Worm (Caenorhabditis elegans) whole organism, L4 larva: ENCODE measurements around the gene dpy-8.

Experiments
- F37D6.2 ChIP-seq: sonication (generic microtip); optimal IDR thresholded peaks from 2 replicates; lab custom pipeline; 2016; ENCODE audit warnings: mild to moderate bottlenecking, missing genetic modification characterization, missing compliant biosample characterization
- F44E2.7 ChIP-seq: fragments of 200-800 bp; sonication (Bioruptor generic); IDR thresholded peaks from 2 replicates; pipeline ENCODE4 v2.1.2; 2022; ENCODE audit warnings: missing genetic modification characterization, missing compliant biosample characterization
- F49E8.2 ChIP-seq: sonication (generic microtip); optimal IDR thresholded peaks from 2 replicates; lab custom pipeline; 2016; ENCODE audit warnings: missing compliant biosample characterization, mild to moderate bottlenecking, missing genetic modification characterization, borderline replicate concordance
- Y5F2A.4 ChIP-seq: fragments of 200-800 bp; sonication (Bioruptor generic); optimal IDR thresholded peaks from 2 replicates; lab custom pipeline; 2018; ENCODE audit warnings: mild to moderate bottlenecking, missing genetic modification characterization, missing compliant biosample characterization
- ZK337.2 ChIP-seq: fragments of 200-800 bp; sonication (Bioruptor generic); IDR thresholded peaks from 2 replicates; pipeline ENCODE4 v1.3.6; 2022; ENCODE audit warnings: missing genetic modification reagents, missing genetic modification characterization, missing compliant biosample characterization
- ZK546.5 ChIP-seq, 2 experiments: sonication (generic microtip); optimal IDR thresholded peaks; 2 replicates each; lab custom pipeline; 2017; ENCODE audit warnings: missing biosample characterization in 2 of 2, missing genetic modification characterization in 2 of 2
- aha-1 ChIP-seq: fragments of 150-350 bp; peaks from one replicate; lab custom pipeline; 2014; ENCODE audit warnings: missing biosample characterization, missing genetic modification characterization
- attf-4 ChIP-seq: sonication (generic microtip); optimal IDR thresholded peaks from 3 replicates; lab custom pipeline; 2017; ENCODE audit warnings: missing biosample characterization, missing genetic modification characterization
- ceh-20 ChIP-seq: fragments of 200-800 bp; sonication (Bioruptor generic); IDR thresholded peaks from 2 replicates; pipeline ENCODE4 v1.3.6; 2022; ENCODE audit warnings: missing genetic modification reagents, missing genetic modification characterization, missing compliant biosample characterization
- ces-1 ChIP-seq: fragments of 150-350 bp; sonication (generic microtip); optimal IDR thresholded peaks from 4 replicates; lab custom pipeline; 2014; ENCODE audit warnings: missing biosample characterization, missing genetic modification reagents, missing genetic modification characterization
- daf-16 ChIP-seq, 3 experiments: sonication (generic microtip); optimal IDR thresholded peaks; 2 replicates each; lab custom pipeline; 2016 to 2017; ENCODE audit warnings: missing genetic modification characterization in 3 of 3, missing genetic modification reagents in 3 of 3, mild to moderate bottlenecking in 2 of 3, missing compliant biosample characterization in 2 of 3, missing biosample characterization in 1 of 3, moderate library complexity in 1 of 3
- daf-8 ChIP-seq: fragments of 200-800 bp; sonication (Bioruptor generic); IDR thresholded peaks from 2 replicates; pipeline ENCODE4 v1.3.6; 2022; ENCODE audit warnings: missing genetic modification characterization, missing compliant biosample characterization
- dmd-6 ChIP-seq: fragments of 200-800 bp; sonication (Bioruptor generic); IDR thresholded peaks from 2 replicates; pipeline ENCODE4 v1.3.6; 2022; ENCODE audit warnings: missing genetic modification reagents, missing genetic modification characterization, missing compliant biosample characterization
- dmd-8 ChIP-seq: fragments of 200-800 bp; sonication (Bioruptor generic); IDR thresholded peaks from 2 replicates; pipeline ENCODE4 v1.3.6; 2022; ENCODE audit warnings: missing genetic modification characterization, missing compliant biosample characterization
- dmd-9 ChIP-seq: fragments of 200-800 bp; sonication (Bioruptor generic); IDR thresholded peaks from 2 replicates; pipeline ENCODE4 v1.3.6; 2022; ENCODE audit warnings: missing genetic modification reagents, missing genetic modification characterization, missing compliant biosample characterization
- dve-1 ChIP-seq: sonication (generic microtip); optimal IDR thresholded peaks from 2 replicates; lab custom pipeline; 2017; ENCODE audit warnings: antibody characterized with exemption, mild to moderate bottlenecking, missing genetic modification characterization, missing compliant biosample characterization; ENCODE audit not compliant: insufficient read depth
- egl-27 ChIP-seq: sonication (generic microtip); optimal IDR thresholded peaks from 3 replicates; lab custom pipeline; 2017; ENCODE audit warnings: missing biosample characterization, missing genetic modification reagents, missing genetic modification characterization
- egl-43 ChIP-seq: fragments of 200-800 bp; sonication (Bioruptor generic); IDR thresholded peaks from 2 replicates; pipeline ENCODE4 v1.3.6; 2022; ENCODE audit warnings: missing genetic modification reagents, missing genetic modification characterization, missing compliant biosample characterization
- gei-8 ChIP-seq: fragments of 200-800 bp; sonication (Bioruptor generic); optimal IDR thresholded peaks from 2 replicates; lab custom pipeline; 2018; ENCODE audit warnings: mild to moderate bottlenecking, missing genetic modification characterization, missing compliant biosample characterization
- hlh-11 ChIP-seq: fragments of 200-800 bp; sonication (Bioruptor generic); optimal IDR thresholded peaks from 2 replicates; lab custom pipeline; 2018; ENCODE audit warnings: mild to moderate bottlenecking, missing genetic modification characterization, missing compliant biosample characterization
- hmg-1.1 ChIP-seq: fragments of 200-800 bp; sonication (Bioruptor generic); IDR thresholded peaks from 2 replicates; pipeline ENCODE4 v1.3.6; 2022; ENCODE audit warnings: missing genetic modification reagents, missing genetic modification characterization, missing compliant biosample characterization
- jun-1 ChIP-seq: fragments of 150-350 bp; optimal IDR thresholded peaks from 2 replicates; lab custom pipeline; 2014; ENCODE audit warnings: missing biosample characterization, missing genetic modification reagents, missing genetic modification characterization
- lim-7 ChIP-seq: fragments of 200-800 bp; sonication (Bioruptor generic); IDR thresholded peaks from 2 replicates; pipeline ENCODE4 v1.3.6; 2022; ENCODE audit warnings: missing genetic modification characterization, missing compliant biosample characterization
- lin-1 ChIP-seq: fragments of 200-800 bp; sonication (Bioruptor generic); IDR thresholded peaks from 2 replicates; pipeline ENCODE4 v1.3.6; 2022; ENCODE audit warnings: missing genetic modification reagents, missing genetic modification characterization, missing compliant biosample characterization
- lin-15B ChIP-seq: fragments of 150-350 bp; sonication (generic microtip); optimal IDR thresholded peaks from 3 replicates; lab custom pipeline; 2014; ENCODE audit warnings: missing biosample characterization, missing genetic modification characterization
- lin-29 ChIP-seq: fragments of 200-800 bp; sonication (Bioruptor generic); IDR thresholded peaks from 2 replicates; pipeline ENCODE4 v1.3.6; 2022; ENCODE audit warnings: missing genetic modification reagents, missing genetic modification characterization, missing compliant biosample characterization
- lir-3 ChIP-seq: sonication (generic microtip); optimal IDR thresholded peaks from 2 replicates; lab custom pipeline; 2016; ENCODE audit warnings: mild to moderate bottlenecking, missing genetic modification characterization, missing compliant biosample characterization
- madf-9 ChIP-seq: fragments of 200-800 bp; sonication (Bioruptor generic); conservative IDR thresholded peaks from 2 replicates; pipeline ENCODE4 v1.3.6; 2022; ENCODE audit warnings: missing genetic modification reagents, missing genetic modification characterization, missing compliant biosample characterization
- mdl-1 ChIP-seq, 2 experiments: fragments of 150-350 bp in 1 of 2; sonication (generic microtip) in 1 of 2; optimal IDR thresholded peaks; 2 replicates each; lab custom pipeline; 2014 to 2017; ENCODE audit warnings: missing biosample characterization in 2 of 2, missing genetic modification characterization in 2 of 2
- mdt-29 ChIP-seq: fragments of 200-800 bp; sonication (Bioruptor generic); IDR thresholded peaks from 2 replicates; pipeline ENCODE4 v1.3.6; 2022; ENCODE audit warnings: missing genetic modification reagents, missing genetic modification characterization, missing compliant biosample characterization
- mes-2 ChIP-seq: sonication (generic microtip); optimal IDR thresholded peaks from 2 replicates; lab custom pipeline; 2016; ENCODE audit warnings: missing genotype, mild to moderate bottlenecking, missing genetic modification characterization, missing compliant biosample characterization; ENCODE audit not compliant: poor library complexity, severe bottlenecking
- nhr-11 ChIP-seq: fragments of 150-350 bp; optimal IDR thresholded peaks from 2 replicates; lab custom pipeline; 2014; ENCODE audit warnings: missing biosample characterization, missing genetic modification characterization
- nhr-25 ChIP-seq: sonication (generic microtip); optimal IDR thresholded peaks from 2 replicates; lab custom pipeline; 2017; ENCODE audit warnings: missing genetic modification characterization, mild to moderate bottlenecking, missing compliant biosample characterization, antibody characterized with exemption, moderate library complexity, borderline replicate concordance; ENCODE audit not compliant: insufficient read depth
- nhr-28 ChIP-seq: fragments of 150-350 bp; optimal IDR thresholded peaks from 2 replicates; lab custom pipeline; 2014; ENCODE audit warnings: missing biosample characterization, missing genetic modification characterization
- nhr-48 ChIP-seq: sonication (generic microtip); optimal IDR thresholded peaks from 2 replicates; lab custom pipeline; 2016; ENCODE audit warnings: mild to moderate bottlenecking, missing genetic modification characterization, missing compliant biosample characterization
- nhr-6 ChIP-seq: fragments of 150-350 bp; optimal IDR thresholded peaks from 2 replicates; lab custom pipeline; 2014; ENCODE audit warnings: missing biosample characterization, missing genetic modification characterization
- nhr-76 ChIP-seq: fragments of 150-350 bp; optimal IDR thresholded peaks from 2 replicates; lab custom pipeline; 2014; ENCODE audit warnings: missing biosample characterization, missing genetic modification characterization
- pha-4 ChIP-seq, 2 experiments: fragments of 150-350 bp in 1 of 2; fragments of 200-800 bp in 1 of 2; sonication (Bioruptor generic) in 1 of 2; IDR thresholded peaks in 1 of 2; optimal IDR thresholded peaks in 1 of 2; 2 replicates each; pipeline versions ENCODE4 v1.3.6 to Lab custom; 2014 to 2022; ENCODE audit warnings: missing genetic modification characterization in 2 of 2, missing genetic modification reagents in 2 of 2, missing biosample characterization in 1 of 2, missing compliant biosample characterization in 1 of 2
- pqm-1 ChIP-seq: sonication (generic microtip); optimal IDR thresholded peaks from 2 replicates; lab custom pipeline; 2017; ENCODE audit warnings: missing biosample characterization, missing genetic modification characterization
- rbr-2 ChIP-seq: sonication (generic microtip); optimal IDR thresholded peaks from 2 replicates; lab custom pipeline; 2016; ENCODE audit warnings: missing genotype, missing genetic modification characterization, missing compliant biosample characterization
- saeg-2 ChIP-seq: fragments of 200-800 bp; sonication (Bioruptor generic); IDR thresholded peaks from 2 replicates; pipeline ENCODE4 v1.3.6; 2022; ENCODE audit warnings: missing genetic modification reagents, missing genetic modification characterization, missing compliant biosample characterization
- sdz-12 ChIP-seq: fragments of 200-800 bp; sonication (Bioruptor generic); optimal IDR thresholded peaks from 2 replicates; lab custom pipeline; 2018; ENCODE audit warnings: mild to moderate bottlenecking, missing genetic modification characterization, missing compliant biosample characterization
- snpc-4 ChIP-seq: fragments of 150-350 bp; optimal IDR thresholded peaks from 2 replicates; lab custom pipeline; 2014; ENCODE audit warnings: missing biosample characterization, missing genetic modification characterization
- spr-1 ChIP-seq: sonication (generic microtip); optimal IDR thresholded peaks from 2 replicates; lab custom pipeline; 2016; ENCODE audit warnings: mild to moderate bottlenecking, missing genetic modification characterization, missing compliant biosample characterization
- tra-1 ChIP-seq: fragments of 200-800 bp; sonication (Bioruptor generic); IDR thresholded peaks from 2 replicates; pipeline ENCODE4 v1.3.6; 2022; ENCODE audit warnings: missing genetic modification reagents, missing genetic modification characterization, missing compliant biosample characterization
- unc-39 ChIP-seq: sonication (generic microtip); optimal IDR thresholded peaks from 2 replicates; lab custom pipeline; 2017; ENCODE audit warnings: missing biosample characterization, missing genetic modification characterization
- vab-7 ChIP-seq: fragments of 200-800 bp; sonication (Bioruptor generic); IDR thresholded peaks from 2 replicates; pipeline ENCODE4 v1.3.6; 2022; ENCODE audit warnings: missing genetic modification reagents, missing genetic modification characterization, missing compliant biosample characterization
- zip-2 ChIP-seq: fragments of 150-350 bp; optimal IDR thresholded peaks from 2 replicates; lab custom pipeline; 2014; ENCODE audit warnings: missing biosample characterization, missing genetic modification characterization

The dpy-8 gene

ce11 chrX:5122791-5123414 lies 27.4 kb downstream of the dpy-8 start:
- TF ChIP-seq gei-8 (GFP tag; lab: Kevin White, UChicago) (no peak), dve-1 (tag; lab: Kevin White, UChicago) (no peak), nhr-25 (peak; percentile 29), nhr-11 (tag; lab: Kevin White, UChicago) (no peak), lin-15B (tag; lab: Kevin White, UChicago) (no peak), nhr-28 (tag; lab: Kevin White, UChicago) (peak; percentile 36), daf-16 (GFP tag; optimal IDR thresholded peaks at IDR 0.05; lab: Kevin White, UChicago) (no peak), daf-16 (tag; optimal IDR thresholded peaks at IDR 0.05; lab: Kevin White, UChicago) (peak; percentile 47), pqm-1 (tag; lab: Kevin White, UChicago) (peak; percentile 31), nhr-48 (tag; lab: Kevin White, UChicago) (no peak), unc-39 (tag; lab: Kevin White, UChicago) (no peak), hmg-1.1 (peak; percentile 50; the same call in 1 of the 2 replicates), rbr-2 (peak; percentile 17), F49E8.2 (tag; lab: Kevin White, UChicago) (no peak), snpc-4 (tag; lab: Kevin White, UChicago) (no peak), F37D6.2 (tag; lab: Kevin White, UChicago) (no peak), dmd-8 (GFP tag; lab: Robert Waterston, UW) (no peak), nhr-6 (peak; percentile 2), pha-4 (GFP tag; IDR thresholded peaks at IDR 0.05; lab: Robert Waterston, UW) (no peak), pha-4 (tag; optimal IDR thresholded peaks at IDR 0.05; lab: Kevin White, UChicago) (peak; percentile 67), egl-43 (GFP tag; lab: Robert Waterston, UW) (no peak), aha-1 (tag; lab: Kevin White, UChicago) (peak; percentile 81)
- TF ChIP-seq, all 104 proteins: peak for 9

DNA sequence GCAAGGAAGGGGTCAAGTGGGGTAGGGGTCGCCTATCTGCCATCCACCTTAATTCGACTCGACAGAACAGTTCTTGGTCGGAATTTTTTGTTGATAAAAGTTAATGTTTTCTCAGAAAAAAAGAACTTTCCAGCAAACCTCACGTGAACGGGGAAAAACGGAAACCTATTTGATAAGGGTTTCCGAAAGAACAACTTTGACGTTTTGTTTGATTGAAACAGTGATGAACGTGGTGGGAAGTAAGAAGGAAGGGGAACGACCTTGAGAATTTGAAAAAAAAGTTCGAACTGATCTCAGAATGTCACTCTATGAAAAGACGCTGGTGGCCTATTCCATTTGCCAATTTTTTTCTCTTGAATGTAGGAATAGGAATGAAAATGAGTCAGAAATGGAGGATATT lies 27.9 kb downstream of the dpy-8 start:
- TF ChIP-seq lin-29 (GFP tag; lab: Robert Waterston, UW) (no peak), Y5F2A.4 (GFP tag; lab: Kevin White, UChicago) (no peak), nhr-76 (tag; lab: Kevin White, UChicago) (no peak), dmd-6 (peak; percentile 80), hlh-11 (peak; percentile 49), lin-15B (tag; lab: Kevin White, UChicago) (no peak), tra-1 (GFP tag; lab: Robert Waterston, UW) (peak; percentile 78; the same call in 1 of the 2 replicates), ces-1 (GFP tag; lab: Kevin White, UChicago) (no peak), daf-8 (no peak), ceh-20 (GFP tag; lab: Robert Waterston, UW) (peak; percentile 53; the same call in 1 of the 2 replicates), aha-1 (tag; lab: Kevin White, UChicago) (peak; percentile 79), saeg-2 (no peak), madf-9 (GFP tag; lab: Robert Waterston, UW) (no peak), lir-3 (tag; lab: Kevin White, UChicago) (no peak), attf-4 (tag; lab: Kevin White, UChicago) (no peak), mdl-1 (tag; optimal IDR thresholded peaks at IDR 0.05; lab: Kevin White, UChicago) (peak in 1 of 2 experiments; percentile 45), jun-1 (tag; lab: Kevin White, UChicago) (no peak), vab-7 (GFP tag; lab: Robert Waterston, UW) (no peak), ZK337.2 (GFP tag; lab: Robert Waterston, UW) (no peak), sdz-12 (GFP tag; lab: Kevin White, UChicago) (no peak), lim-7 (no peak), spr-1 (tag; lab: Kevin White, UChicago) (no peak), mdt-29 (GFP tag; lab: Robert Waterston, UW) (peak; percentile 84), egl-27 (no peak), mes-2 (tag; lab: Kevin White, UChicago) (no peak), F44E2.7 (GFP tag; lab: Robert Waterston, UW) (no peak), ZK546.5 (tag; optimal IDR thresholded peaks at IDR 0.05; lab: Kevin White, UChicago) (no peak), zip-2 (tag; lab: Kevin White, UChicago) (no peak), dmd-9 (GFP tag; lab: Robert Waterston, UW) (no peak), pha-4 (GFP tag; IDR thresholded peaks at IDR 0.05; lab: Robert Waterston, UW) (0 out of 2 replicates have a peak, but pooled peaks have one; percentile 16), pha-4 (tag; optimal IDR thresholded peaks at IDR 0.05; lab: Kevin White, UChicago) (no peak), daf-16 (GFP tag; optimal IDR thresholded peaks at IDR 0.05; lab: Kevin White, UChicago) (no peak), daf-16 (tag; optimal IDR thresholded peaks at IDR 0.05; lab: Kevin White, UChicago) (peak; percentile 62), lin-1 (GFP tag; lab: Robert Waterston, UW) (peak; percentile 81)
